Fruit fly (Drosophila melanogaster) whole organism, prepupa: ENCODE results near the gene Lerp.

Experiments
- Blimp-1 ChIP-seq: fragments of 200-800 bp; sonication (Bioruptor generic); optimal IDR thresholded peaks from 3 replicates; lab custom pipeline; 2017; ENCODE audit warnings: missing biosample characterization, missing genetic modification characterization, mild to moderate bottlenecking, moderate library complexity, missing genetic modification reagents
- CG10631 ChIP-seq: fragments of 200-800 bp; sonication (Bioruptor generic); optimal IDR thresholded peaks from 2 replicates; lab custom pipeline; 2016; ENCODE audit warnings: missing biosample characterization, missing genetic modification characterization
- CG10669 ChIP-seq: fragments of 200-800 bp; sonication (Bioruptor generic); optimal IDR thresholded peaks from 3 replicates; lab custom pipeline; 2018; ENCODE audit warnings: missing biosample characterization, mild to moderate bottlenecking, missing genetic modification characterization, moderate library complexity
- CG11762 ChIP-seq: fragments of 200-800 bp; sonication (Bioruptor generic); optimal IDR thresholded peaks from 3 replicates; lab custom pipeline; 2016; ENCODE audit warnings: missing biosample characterization, missing genetic modification characterization; ENCODE audit not compliant: insufficient read depth
- CG15336 ChIP-seq: fragments of 200-800 bp; sonication (Bioruptor generic); IDR thresholded peaks from 2 replicates; pipeline ENCODE4 v1.3.6; 2022; ENCODE audit warnings: missing biosample characterization, missing genetic modification characterization
- CG1621 ChIP-seq: fragments of 200-800 bp; sonication (Bioruptor generic); optimal IDR thresholded peaks from 3 replicates; lab custom pipeline; 2018; ENCODE audit warnings: missing biosample characterization, mild to moderate bottlenecking, missing genetic modification characterization
- CG3032 ChIP-seq: fragments of 200-800 bp; optimal IDR thresholded peaks from 2 replicates; lab custom pipeline; 2019; ENCODE audit warnings: missing biosample characterization, mild to moderate bottlenecking, missing genetic modification characterization, moderate library complexity
- CG31627 ChIP-seq: fragments of 200-800 bp; sonication (Bioruptor generic); optimal IDR thresholded peaks from 3 replicates; lab custom pipeline; 2016; ENCODE audit warnings: missing biosample characterization, missing genetic modification characterization
- CG32006 ChIP-seq: fragments of 200-800 bp; sonication (Bioruptor generic); optimal IDR thresholded peaks from 3 replicates; lab custom pipeline; 2017; ENCODE audit warnings: missing biosample characterization, mild to moderate bottlenecking, missing genetic modification characterization
- CG34406 ChIP-seq: fragments of 200-800 bp; sonication (Bioruptor generic); optimal IDR thresholded peaks from 3 replicates; lab custom pipeline; 2016; ENCODE audit warnings: missing biosample characterization, missing genetic modification characterization
- CG3919 ChIP-seq: fragments of 200-800 bp; sonication (Bioruptor generic); optimal IDR thresholded peaks from 3 replicates; lab custom pipeline; 2016; ENCODE audit warnings: missing biosample characterization, missing genetic modification characterization
- CG4318 ChIP-seq: fragments of 200-800 bp; sonication (Bioruptor generic); optimal IDR thresholded peaks from 3 replicates; lab custom pipeline; 2017; ENCODE audit warnings: missing biosample characterization, mild to moderate bottlenecking, missing genetic modification characterization
- CG6163 ChIP-seq: fragments of 200-800 bp; sonication (Bioruptor generic); IDR thresholded peaks from 3 replicates; pipeline ENCODE4 v1.3.6; 2022; ENCODE audit warnings: missing biosample characterization, missing genetic modification characterization
- CG6276 ChIP-seq: fragments of 200-800 bp; sonication (Bioruptor generic); optimal IDR thresholded peaks from 2 replicates; lab custom pipeline; 2017; ENCODE audit warnings: missing biosample characterization, mild to moderate bottlenecking, missing genetic modification characterization
- CG6792 ChIP-seq: fragments of 200-800 bp; sonication (Bioruptor generic); optimal IDR thresholded peaks from 3 replicates; lab custom pipeline; 2016; ENCODE audit warnings: missing biosample characterization, missing genetic modification characterization
- CG6808 ChIP-seq: fragments of 200-800 bp; sonication (Bioruptor generic); optimal IDR thresholded peaks from 3 replicates; lab custom pipeline; 2017; ENCODE audit warnings: missing biosample characterization, missing genetic modification characterization, mild to moderate bottlenecking, moderate library complexity, missing genetic modification reagents
- CG6854 ChIP-seq: fragments of 200-800 bp; sonication (Bioruptor generic); optimal IDR thresholded peaks from 2 replicates; lab custom pipeline; 2017; ENCODE audit warnings: missing biosample characterization, mild to moderate bottlenecking, missing genetic modification characterization
- CG7368 ChIP-seq: fragments of 200-800 bp; sonication (Bioruptor generic); optimal IDR thresholded peaks from 3 replicates; lab custom pipeline; 2016; ENCODE audit warnings: missing biosample characterization, missing genetic modification characterization
- CG8119 ChIP-seq: fragments of 200-800 bp; sonication (Bioruptor generic); IDR thresholded peaks from 3 replicates; pipeline ENCODE4 v1.3.6; 2022; ENCODE audit warnings: missing biosample characterization, missing genetic modification characterization
- CG8632 ChIP-seq: fragments of 200-800 bp; sonication (Bioruptor generic); optimal IDR thresholded peaks from 3 replicates; lab custom pipeline; 2016; ENCODE audit warnings: missing biosample characterization, missing genetic modification characterization
- Eip75B ChIP-seq: fragments of 200-800 bp; sonication (Bioruptor generic); optimal IDR thresholded peaks from 3 replicates; lab custom pipeline; 2016; ENCODE audit warnings: missing biosample characterization, missing genetic modification characterization
- Eip78C ChIP-seq: fragments of 200-800 bp; sonication (Bioruptor generic); peaks from one replicate; lab custom pipeline; 2016; ENCODE audit warnings: missing biosample characterization, missing genetic modification characterization
- Eip93F ChIP-seq: fragments of 200-800 bp; sonication (Bioruptor generic); optimal IDR thresholded peaks from 2 replicates; lab custom pipeline; 2016; ENCODE audit warnings: missing biosample characterization, mild to moderate bottlenecking, missing genetic modification characterization
- Ets21C ChIP-seq: fragments of 200-800 bp; sonication (Bioruptor generic); optimal IDR thresholded peaks from 3 replicates; lab custom pipeline; 2016; ENCODE audit warnings: missing biosample characterization, missing genetic modification characterization
- Ets96B ChIP-seq: fragments of 200-800 bp; optimal IDR thresholded peaks from 2 replicates; lab custom pipeline; 2019; ENCODE audit warnings: missing biosample characterization, mild to moderate bottlenecking, missing genetic modification characterization, moderate library complexity
- Hr38 ChIP-seq: sonication (Bioruptor generic); optimal IDR thresholded peaks from 2 replicates; lab custom pipeline; 2016; ENCODE audit warnings: missing biosample characterization, missing genetic modification characterization
- Hr4 ChIP-seq: fragments of 200-800 bp; sonication (Bioruptor generic); optimal IDR thresholded peaks from 3 replicates; lab custom pipeline; 2016; ENCODE audit warnings: missing biosample characterization, missing genetic modification characterization
- OdsH ChIP-seq: fragments of 200-800 bp; sonication (Bioruptor generic); optimal IDR thresholded peaks from 3 replicates; lab custom pipeline; 2016; ENCODE audit warnings: missing biosample characterization, missing genetic modification characterization
- Sox14 ChIP-seq: fragments of 200-800 bp; sonication (Bioruptor generic); optimal IDR thresholded peaks from 3 replicates; lab custom pipeline; 2016; ENCODE audit warnings: missing biosample characterization, missing genetic modification characterization
- Sox15 ChIP-seq: fragments of 200-800 bp; sonication (Bioruptor generic); optimal IDR thresholded peaks from 3 replicates; lab custom pipeline; 2016; ENCODE audit warnings: missing biosample characterization, missing genetic modification characterization
- achi ChIP-seq: fragments of 200-800 bp; sonication (Bioruptor generic); optimal IDR thresholded peaks from 3 replicates; lab custom pipeline; 2016; ENCODE audit warnings: missing biosample characterization, missing genetic modification characterization
- acj6 ChIP-seq: fragments of 200-800 bp; sonication (Bioruptor generic); optimal IDR thresholded peaks from 3 replicates; lab custom pipeline; 2016; ENCODE audit warnings: missing biosample characterization, missing genetic modification characterization
- cyc ChIP-seq: fragments of 200-800 bp; sonication (Bioruptor generic); optimal IDR thresholded peaks from 3 replicates; lab custom pipeline; 2016; ENCODE audit warnings: missing biosample characterization, missing genetic modification characterization
- dac ChIP-seq: fragments of 200-800 bp; sonication (Bioruptor generic); optimal IDR thresholded peaks from 2 replicates; lab custom pipeline; 2017; ENCODE audit warnings: missing biosample characterization, mild to moderate bottlenecking, missing genetic modification characterization
- eg ChIP-seq: fragments of 200-800 bp; sonication (Bioruptor generic); IDR thresholded peaks from 3 replicates; pipeline ENCODE4 v1.3.6; 2022; ENCODE audit warnings: missing biosample characterization, missing genetic modification characterization
- esn ChIP-seq: fragments of 200-800 bp; sonication (Bioruptor generic); optimal IDR thresholded peaks from 2 replicates; lab custom pipeline; 2016; ENCODE audit warnings: missing biosample characterization, mild to moderate bottlenecking, missing genetic modification characterization, moderate library complexity
- fd59A ChIP-seq: fragments of 200-800 bp; sonication (Bioruptor generic); optimal IDR thresholded peaks from 2 replicates; lab custom pipeline; 2017; ENCODE audit warnings: missing biosample characterization, mild to moderate bottlenecking, missing genetic modification characterization, missing genetic modification reagents
- fd85E ChIP-seq: fragments of 200-800 bp; sonication (Bioruptor generic); optimal IDR thresholded peaks from 3 replicates; lab custom pipeline; 2016; ENCODE audit warnings: missing biosample characterization, missing genetic modification characterization
- fkh ChIP-seq: fragments of 200-800 bp; sonication (Bioruptor generic); optimal IDR thresholded peaks from 3 replicates; lab custom pipeline; 2017; ENCODE audit warnings: missing biosample characterization, mild to moderate bottlenecking, missing genetic modification characterization, moderate library complexity
- lz ChIP-seq: fragments of 200-800 bp; sonication (Bioruptor generic); optimal IDR thresholded peaks from 3 replicates; lab custom pipeline; 2016; ENCODE audit warnings: missing biosample characterization, missing genetic modification characterization
- pdm3 ChIP-seq: fragments of 200-800 bp; sonication (Bioruptor generic); optimal IDR thresholded peaks from 3 replicates; lab custom pipeline; 2016; ENCODE audit warnings: missing biosample characterization, missing genetic modification characterization
- salr ChIP-seq, 2 experiments: fragments of 200-800 bp; sonication (Bioruptor generic); optimal IDR thresholded peaks; 3 replicates each; lab custom pipeline; 2016 to 2018; ENCODE audit warnings: missing biosample characterization in 2 of 2, missing genetic modification characterization in 2 of 2, mild to moderate bottlenecking in 1 of 2
- spab ChIP-seq: fragments of 200-800 bp; sonication (Bioruptor generic); optimal IDR thresholded peaks from 2 replicates; lab custom pipeline; 2017; ENCODE audit warnings: missing biosample characterization, mild to moderate bottlenecking, missing genetic modification characterization, missing genetic modification reagents
- ss ChIP-seq, 2 experiments: fragments of 200-800 bp; sonication (Bioruptor generic); optimal IDR thresholded peaks; 2 replicates in 1 of 2; 3 replicates in 1 of 2; lab custom pipeline; 2017 to 2018; ENCODE audit warnings: mild to moderate bottlenecking in 2 of 2, missing biosample characterization in 2 of 2, missing genetic modification characterization in 2 of 2, moderate library complexity in 1 of 2
- svp ChIP-seq: fragments of 200-800 bp; sonication (Bioruptor generic); peaks from one replicate; lab custom pipeline; 2016; ENCODE audit warnings: missing biosample characterization, missing genetic modification characterization
- topi ChIP-seq: fragments of 200-800 bp; sonication (Bioruptor generic); optimal IDR thresholded peaks from 3 replicates; lab custom pipeline; 2016; ENCODE audit warnings: missing biosample characterization, missing genetic modification characterization
- vri ChIP-seq: fragments of 200-800 bp; sonication (Bioruptor generic); optimal IDR thresholded peaks from 3 replicates; lab custom pipeline; 2016; ENCODE audit warnings: missing biosample characterization, mild to moderate bottlenecking, missing genetic modification characterization

Gene Lerp

dm6 chr3R:26896260-26896659 is 33.3 kb upstream of the Lerp start:
- TF ChIP-seq Ets96B (tag; lab: Kevin White, UChicago) (no peak), CG10631 (GFP tag; lab: Kevin White, UChicago) (no peak), CG4318 (no peak), Hr38 (GFP tag; lab: Kevin White, UChicago) (no peak), Ets21C (no peak), Hr4 (GFP tag; lab: Kevin White, UChicago) (no peak), CG1621 (tag; lab: Kevin White, UChicago) (no peak), CG15336 (GFP tag; lab: Robert Waterston, UW) (0 out of 2 replicates have a peak, but pooled peaks have one; percentile 11), vri (GFP tag; lab: Kevin White, UChicago) (peak; percentile 15), cyc (no peak), Blimp-1 (GFP tag; lab: Kevin White, UChicago) (no peak), CG3032 (tag; lab: Kevin White, UChicago) (no peak), eg (GFP tag; lab: Robert Waterston, UW) (no peak)

dm6 chr3R:26893621-26894316 is 30.8 kb upstream of the Lerp start:
- peak; percentile 45 for TF ChIP-seq Eip75B (GFP tag; lab: Kevin White, UChicago)
- TF ChIP-seq achi (GFP tag; lab: Kevin White, UChicago): peak; percentile 53
- peak; percentile 33; the same call in 1 of the 3 replicates for TF ChIP-seq eg (GFP tag; lab: Robert Waterston, UW)
- TF ChIP-seq CG10631 (GFP tag; lab: Kevin White, UChicago): peak; percentile 49
- peak; percentile 20 for TF ChIP-seq CG34406
- peak; percentile 53 for TF ChIP-seq CG31627 (GFP tag; lab: Kevin White, UChicago)
- TF ChIP-seq acj6 (GFP tag; lab: Kevin White, UChicago): peak; percentile 55
- peak; percentile 52 for TF ChIP-seq topi
- TF ChIP-seq CG6854: no peak
- peak; percentile 31 for TF ChIP-seq Sox15 (GFP tag; lab: Kevin White, UChicago)
- TF ChIP-seq Hr38 (GFP tag; lab: Kevin White, UChicago): no peak
- TF ChIP-seq Sox14 (GFP tag; lab: Kevin White, UChicago): peak; percentile 64
- peak; percentile 70 for TF ChIP-seq CG32006 (GFP tag; lab: Kevin White, UChicago)
- TF ChIP-seq dac (GFP tag; lab: Kevin White, UChicago): peak; percentile 3
- TF ChIP-seq CG3919 (GFP tag; lab: Kevin White, UChicago): peak; percentile 61
- TF ChIP-seq Eip78C: peak; percentile 81
- no peak for TF ChIP-seq fd59A (GFP tag; lab: Kevin White, UChicago)
- TF ChIP-seq salr (GFP tag; optimal IDR thresholded peaks at IDR 0.05; lab: Kevin White, UChicago): peak in 1 of 2 experiments; percentile 31
- no peak for TF ChIP-seq Blimp-1 (GFP tag; lab: Kevin White, UChicago)
- TF ChIP-seq CG7368 (GFP tag; lab: Kevin White, UChicago): peak; percentile 17
- TF ChIP-seq CG8119 (GFP tag; lab: Robert Waterston, UW): peak; percentile 67
- peak; percentile 35 for TF ChIP-seq CG6276
- TF ChIP-seq vri (GFP tag; lab: Kevin White, UChicago): peak; percentile 37
- peak; percentile 38 for TF ChIP-seq CG6792 (GFP tag; lab: Kevin White, UChicago)
- TF ChIP-seq CG10669: peak; percentile 11
- TF ChIP-seq CG6163 (GFP tag; lab: Robert Waterston, UW): peak; percentile 54; the same call in 1 of the 3 replicates
- peak; percentile 17 for TF ChIP-seq spab (GFP tag; lab: Kevin White, UChicago)
- TF ChIP-seq Hr4 (GFP tag; lab: Kevin White, UChicago): peak; percentile 8
- peak in 1 of 2 experiments; percentile 11 for TF ChIP-seq ss (GFP tag; optimal IDR thresholded peaks at IDR 0.05; lab: Kevin White, UChicago)
- no peak for TF ChIP-seq CG6808
- peak; percentile 42 for TF ChIP-seq Ets96B (tag; lab: Kevin White, UChicago)
- TF ChIP-seq esn (GFP tag; lab: Kevin White, UChicago): peak; percentile 68
- TF ChIP-seq CG8632 (GFP tag; lab: Kevin White, UChicago): peak; percentile 32
- TF ChIP-seq OdsH (GFP tag; lab: Kevin White, UChicago): peak; percentile 47
- TF ChIP-seq Eip93F (GFP tag; lab: Kevin White, UChicago): no peak
- TF ChIP-seq pdm3 (GFP tag; lab: Kevin White, UChicago): peak; percentile 44
- no peak for TF ChIP-seq fd85E (GFP tag; lab: Kevin White, UChicago)
- peak; percentile 62 for TF ChIP-seq CG15336 (GFP tag; lab: Robert Waterston, UW)
- no peak for TF ChIP-seq fkh (GFP tag; lab: Kevin White, UChicago)
- TF ChIP-seq CG4318: peak; percentile 37
- TF ChIP-seq lz (GFP tag; lab: Kevin White, UChicago): peak; percentile 56
- TF ChIP-seq CG11762: peak; percentile 4
- TF ChIP-seq CG3032 (tag; lab: Kevin White, UChicago): no peak
- TF ChIP-seq svp: peak; percentile 81
